Fruit fly (Drosophila melanogaster) whole organism: ENCODE data around the gene Mec2.

Experiments used
- CG8478 ChIP-seq: fragments of >200 bp; optimal IDR thresholded peaks from 2 replicates; lab custom pipeline; 2018; ENCODE audit warnings: inconsistent platforms
- Dll ChIP-seq: fragments of >200 bp; optimal IDR thresholded peaks from 2 replicates; lab custom pipeline; 2017
- EcR ChIP-seq, 2 experiments: fragments of >200 bp; optimal IDR thresholded peaks; 2 replicates each; lab custom pipeline; 2017; ENCODE audit warnings: missing biosample characterization in 2 of 2, missing genetic modification characterization in 2 of 2, missing genetic modification reagents in 2 of 2
- pan ChIP-seq: fragments of >200 bp; optimal IDR thresholded peaks from 2 replicates; lab custom pipeline; 2017
- psq ChIP-seq: fragments of >200 bp; optimal IDR thresholded peaks from 2 replicates; lab custom pipeline; 2017
- usp ChIP-seq: fragments of >200 bp; optimal IDR thresholded peaks from 2 replicates; lab custom pipeline; 2017; ENCODE audit warnings: missing biosample characterization, missing genetic modification characterization, mixed read lengths

The Mec2 gene

DNA sequence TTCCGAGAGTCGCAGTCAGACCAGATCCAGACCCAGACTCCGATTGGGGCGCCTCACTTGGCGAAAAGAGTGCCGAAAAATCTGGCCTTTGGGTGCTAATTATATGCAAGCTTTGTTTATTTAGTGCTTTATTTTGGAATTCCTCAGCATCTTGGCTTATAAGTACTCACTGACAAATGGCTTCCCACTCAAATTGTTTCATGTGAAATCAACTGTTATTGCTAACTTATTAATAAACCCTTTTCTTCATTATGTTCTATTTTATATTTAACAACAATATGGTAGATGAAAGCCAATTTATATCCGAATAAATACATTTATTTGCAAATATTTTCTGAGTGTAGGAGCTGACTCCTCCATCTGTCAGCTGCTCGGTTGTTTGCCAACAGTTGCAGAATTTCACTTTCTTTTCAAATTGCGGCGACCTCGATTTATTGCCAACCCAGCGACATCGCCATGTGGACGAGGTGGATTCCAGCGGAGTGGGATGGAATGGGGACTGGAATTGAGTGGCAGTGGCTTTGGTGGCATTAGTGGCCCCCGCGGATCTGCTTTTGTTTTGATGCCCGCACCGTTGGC, 42.1 kb downstream of the Mec2 start:
- TF ChIP-seq usp (GFP tag; lab: Kevin White, UChicago) (no peak), psq (lab: Kevin White, UChicago) (no peak), CG8478 (lab: Kevin White, UChicago) (no peak), pan (lab: Kevin White, UChicago) (no peak), Dll (no peak), EcR (GFP tag; optimal IDR thresholded peaks at IDR 0.05; lab: Kevin White, UChicago) (no peak)

DNA sequence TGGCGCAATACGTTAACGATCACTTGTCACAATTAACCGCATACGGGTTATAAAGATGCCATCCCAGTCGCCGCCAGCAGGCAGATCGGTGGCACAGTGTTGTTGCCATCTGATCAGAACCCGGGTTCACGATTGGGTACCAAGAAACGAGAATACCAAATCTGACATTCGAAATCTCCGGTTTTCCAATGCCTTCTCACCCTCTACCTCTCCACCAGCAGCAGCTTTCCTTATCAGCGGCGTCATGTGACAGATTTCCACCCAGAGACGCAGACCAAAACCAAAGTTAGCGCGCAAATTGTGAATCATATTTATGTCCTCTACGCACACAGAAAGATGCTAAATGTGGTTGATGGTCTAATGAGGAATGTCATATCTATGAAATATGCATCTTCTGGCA, 50.8 kb downstream of the Mec2 start:
- TF ChIP-seq Dll (no peak), psq (lab: Kevin White, UChicago) (no peak), pan (lab: Kevin White, UChicago) (no peak), CG8478 (lab: Kevin White, UChicago) (no peak), EcR (GFP tag; optimal IDR thresholded peaks at IDR 0.05; lab: Kevin White, UChicago) (no peak), usp (GFP tag; lab: Kevin White, UChicago) (no peak)

DNA sequence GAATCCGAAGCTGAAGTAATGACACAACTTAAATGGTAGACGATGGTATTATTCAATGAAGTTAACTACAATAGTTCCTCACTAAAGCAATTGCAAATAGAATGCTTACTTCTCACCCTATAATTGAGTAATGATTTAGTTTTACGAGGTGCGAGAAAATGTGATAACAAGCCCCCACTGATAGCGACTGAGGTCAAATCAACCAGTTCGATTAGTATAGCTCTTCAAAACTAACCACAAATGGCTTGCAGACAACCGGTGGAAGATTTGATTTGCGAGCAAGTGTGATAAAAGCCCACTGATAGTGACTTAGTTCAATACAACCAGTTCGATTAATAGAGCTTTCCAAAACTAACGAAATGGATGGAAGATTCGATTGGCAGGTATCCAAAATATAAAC, 51.5 kb downstream of the Mec2 start:
- no peak for TF ChIP-seq Dll
- TF ChIP-seq psq (lab: Kevin White, UChicago), result no peak
- no peak for TF ChIP-seq EcR (GFP tag; optimal IDR thresholded peaks at IDR 0.05; lab: Kevin White, UChicago)
- no peak for TF ChIP-seq pan (lab: Kevin White, UChicago)
- no peak for TF ChIP-seq CG8478 (lab: Kevin White, UChicago)
- no peak for TF ChIP-seq usp (GFP tag; lab: Kevin White, UChicago)
